Worm (Caenorhabditis elegans) whole organism, L4 larva: ENCODE measurements around the gene plx-2.

Source experiments
- D1046.2 ChIP-seq: fragments of 200-800 bp; sonication (Bioruptor generic); IDR thresholded peaks from 2 replicates; pipeline ENCODE4 v1.3.6; 2022; ENCODE audit warnings: missing genetic modification characterization, missing compliant biosample characterization
- F10B5.3 ChIP-seq: sonication (generic microtip); optimal IDR thresholded peaks from 2 replicates; lab custom pipeline; 2016; ENCODE audit warnings: mild to moderate bottlenecking, missing genetic modification characterization, missing compliant biosample characterization
- Y105C5A.15 ChIP-seq: fragments of 200-800 bp; sonication (Bioruptor generic); IDR thresholded peaks from 2 replicates; pipeline ENCODE4 v1.3.6; 2022; ENCODE audit warnings: missing genetic modification characterization, missing compliant biosample characterization
- ZK337.2 ChIP-seq: fragments of 200-800 bp; sonication (Bioruptor generic); IDR thresholded peaks from 2 replicates; pipeline ENCODE4 v1.3.6; 2022; ENCODE audit warnings: missing genetic modification reagents, missing genetic modification characterization, missing compliant biosample characterization
- aha-1 ChIP-seq: fragments of 150-350 bp; peaks from one replicate; lab custom pipeline; 2014; ENCODE audit warnings: missing biosample characterization, missing genetic modification characterization
- arid-1 ChIP-seq: fragments of 200-800 bp; sonication (Bioruptor generic); conservative IDR thresholded peaks from 2 replicates; pipeline ENCODE4 v1.3.6; 2022; ENCODE audit warnings: missing genetic modification reagents, missing genetic modification characterization, missing compliant biosample characterization
- attf-4 ChIP-seq: sonication (generic microtip); optimal IDR thresholded peaks from 3 replicates; lab custom pipeline; 2017; ENCODE audit warnings: missing biosample characterization, missing genetic modification characterization
- ceh-32 ChIP-seq: sonication (generic microtip); optimal IDR thresholded peaks from 2 replicates; lab custom pipeline; 2016; ENCODE audit warnings: mild to moderate bottlenecking, missing genetic modification characterization, missing compliant biosample characterization; ENCODE audit not compliant: poor library complexity
- ceh-82 ChIP-seq: sonication (generic microtip); optimal IDR thresholded peaks from 2 replicates; lab custom pipeline; 2017; ENCODE audit warnings: missing biosample characterization, missing genetic modification characterization
- cey-2 ChIP-seq: sonication (generic microtip); optimal IDR thresholded peaks from 3 replicates; lab custom pipeline; 2017; ENCODE audit warnings: missing genetic modification characterization, mild to moderate bottlenecking, missing compliant biosample characterization, antibody characterized with exemption, borderline replicate concordance; ENCODE audit not compliant: insufficient read depth
- daf-16 ChIP-seq, 3 experiments: sonication (generic microtip); optimal IDR thresholded peaks; 2 replicates each; lab custom pipeline; 2016 to 2017; ENCODE audit warnings: missing genetic modification characterization in 3 of 3, missing genetic modification reagents in 3 of 3, mild to moderate bottlenecking in 2 of 3, missing compliant biosample characterization in 2 of 3, missing biosample characterization in 1 of 3, moderate library complexity in 1 of 3
- dmd-6 ChIP-seq: fragments of 200-800 bp; sonication (Bioruptor generic); IDR thresholded peaks from 2 replicates; pipeline ENCODE4 v1.3.6; 2022; ENCODE audit warnings: missing genetic modification reagents, missing genetic modification characterization, missing compliant biosample characterization
- dmd-8 ChIP-seq: fragments of 200-800 bp; sonication (Bioruptor generic); IDR thresholded peaks from 2 replicates; pipeline ENCODE4 v1.3.6; 2022; ENCODE audit warnings: missing genetic modification characterization, missing compliant biosample characterization
- duxl-1 ChIP-seq: sonication (generic microtip); optimal IDR thresholded peaks from 2 replicates; lab custom pipeline; 2016; ENCODE audit warnings: mild to moderate bottlenecking, missing genetic modification characterization, moderate library complexity, missing compliant biosample characterization; ENCODE audit not compliant: poor library complexity
- hif-1 ChIP-seq, 2 experiments: sonication (generic microtip); optimal IDR thresholded peaks; 2 replicates each; lab custom pipeline; 2016 to 2017; ENCODE audit warnings: missing compliant biosample characterization in 2 of 2, missing genetic modification characterization in 2 of 2, missing genetic modification reagents in 2 of 2, missing genotype in 2 of 2, mild to moderate bottlenecking in 1 of 2
- lim-7 ChIP-seq: fragments of 200-800 bp; sonication (Bioruptor generic); IDR thresholded peaks from 2 replicates; pipeline ENCODE4 v1.3.6; 2022; ENCODE audit warnings: missing genetic modification characterization, missing compliant biosample characterization
- lin-1 ChIP-seq: fragments of 200-800 bp; sonication (Bioruptor generic); IDR thresholded peaks from 2 replicates; pipeline ENCODE4 v1.3.6; 2022; ENCODE audit warnings: missing genetic modification reagents, missing genetic modification characterization, missing compliant biosample characterization
- lin-29 ChIP-seq: fragments of 200-800 bp; sonication (Bioruptor generic); IDR thresholded peaks from 2 replicates; pipeline ENCODE4 v1.3.6; 2022; ENCODE audit warnings: missing genetic modification reagents, missing genetic modification characterization, missing compliant biosample characterization
- lin-38 ChIP-seq: fragments of 200-800 bp; sonication (Bioruptor generic); IDR thresholded peaks from 2 replicates; pipeline ENCODE4 v1.3.6; 2022; ENCODE audit warnings: missing genetic modification reagents, missing genetic modification characterization, missing compliant biosample characterization
- lin-39 ChIP-seq: fragments of 150-350 bp; optimal IDR thresholded peaks from 2 replicates; lab custom pipeline; 2014; ENCODE audit warnings: missing biosample characterization, missing genetic modification reagents, missing genetic modification characterization
- lsy-2 ChIP-seq, 2 experiments: fragments of 150-350 bp in 1 of 2; sonication (generic microtip) in 1 of 2; optimal IDR thresholded peaks; 2 replicates each; lab custom pipeline; 2014 to 2017; ENCODE audit warnings: missing biosample characterization in 2 of 2, missing genetic modification characterization in 2 of 2
- madf-9 ChIP-seq: fragments of 200-800 bp; sonication (Bioruptor generic); conservative IDR thresholded peaks from 2 replicates; pipeline ENCODE4 v1.3.6; 2022; ENCODE audit warnings: missing genetic modification reagents, missing genetic modification characterization, missing compliant biosample characterization
- mdt-29 ChIP-seq: fragments of 200-800 bp; sonication (Bioruptor generic); IDR thresholded peaks from 2 replicates; pipeline ENCODE4 v1.3.6; 2022; ENCODE audit warnings: missing genetic modification reagents, missing genetic modification characterization, missing compliant biosample characterization
- mep-1 ChIP-seq: fragments of 150-350 bp; sonication (generic microtip); optimal IDR thresholded peaks from 3 replicates; lab custom pipeline; 2014; ENCODE audit warnings: missing biosample characterization, missing genetic modification characterization
- mes-2 ChIP-seq: sonication (generic microtip); optimal IDR thresholded peaks from 2 replicates; lab custom pipeline; 2016; ENCODE audit warnings: missing genotype, mild to moderate bottlenecking, missing genetic modification characterization, missing compliant biosample characterization; ENCODE audit not compliant: poor library complexity, severe bottlenecking
- mxl-2 ChIP-seq: fragments of 200-800 bp; sonication (Bioruptor generic); conservative IDR thresholded peaks from 2 replicates; pipeline ENCODE4 v1.3.6; 2022; ENCODE audit warnings: missing genetic modification reagents, missing genetic modification characterization, missing compliant biosample characterization
- nhr-10 ChIP-seq: fragments of 150-350 bp; optimal IDR thresholded peaks from 2 replicates; lab custom pipeline; 2014; ENCODE audit warnings: missing biosample characterization, missing genetic modification characterization
- nhr-11 ChIP-seq: fragments of 150-350 bp; optimal IDR thresholded peaks from 2 replicates; lab custom pipeline; 2014; ENCODE audit warnings: missing biosample characterization, missing genetic modification characterization
- nhr-25 ChIP-seq: sonication (generic microtip); optimal IDR thresholded peaks from 2 replicates; lab custom pipeline; 2017; ENCODE audit warnings: missing genetic modification characterization, mild to moderate bottlenecking, missing compliant biosample characterization, antibody characterized with exemption, moderate library complexity, borderline replicate concordance; ENCODE audit not compliant: insufficient read depth
- nhr-28 ChIP-seq: fragments of 150-350 bp; optimal IDR thresholded peaks from 2 replicates; lab custom pipeline; 2014; ENCODE audit warnings: missing biosample characterization, missing genetic modification characterization
- nhr-41 ChIP-seq: fragments of 200-800 bp; sonication (Bioruptor generic); IDR thresholded peaks from 2 replicates; pipeline ENCODE4 v1.3.6; 2022; ENCODE audit warnings: missing genetic modification reagents, missing genetic modification characterization, missing compliant biosample characterization
- nhr-48 ChIP-seq: sonication (generic microtip); optimal IDR thresholded peaks from 2 replicates; lab custom pipeline; 2016; ENCODE audit warnings: mild to moderate bottlenecking, missing genetic modification characterization, missing compliant biosample characterization
- nhr-6 ChIP-seq: fragments of 150-350 bp; optimal IDR thresholded peaks from 2 replicates; lab custom pipeline; 2014; ENCODE audit warnings: missing biosample characterization, missing genetic modification characterization
- nhr-76 ChIP-seq: fragments of 150-350 bp; optimal IDR thresholded peaks from 2 replicates; lab custom pipeline; 2014; ENCODE audit warnings: missing biosample characterization, missing genetic modification characterization
- php-3 ChIP-seq: fragments of 200-800 bp; sonication (Bioruptor generic); IDR thresholded peaks from 2 replicates; pipeline ENCODE4 v1.3.6; 2022; ENCODE audit warnings: missing genetic modification reagents, missing genetic modification characterization, missing compliant biosample characterization
- pqm-1 ChIP-seq: sonication (generic microtip); optimal IDR thresholded peaks from 2 replicates; lab custom pipeline; 2017; ENCODE audit warnings: missing biosample characterization, missing genetic modification characterization
- rbr-2 ChIP-seq: sonication (generic microtip); optimal IDR thresholded peaks from 2 replicates; lab custom pipeline; 2016; ENCODE audit warnings: missing genotype, missing genetic modification characterization, missing compliant biosample characterization
- saeg-2 ChIP-seq: fragments of 200-800 bp; sonication (Bioruptor generic); IDR thresholded peaks from 2 replicates; pipeline ENCODE4 v1.3.6; 2022; ENCODE audit warnings: missing genetic modification reagents, missing genetic modification characterization, missing compliant biosample characterization
- set-16 ChIP-seq: fragments of 200-800 bp; sonication (Bioruptor generic); IDR thresholded peaks from 2 replicates; pipeline ENCODE4 v1.3.6; 2022; ENCODE audit warnings: missing genetic modification reagents, missing genetic modification characterization, missing compliant biosample characterization
- skn-1 ChIP-seq: fragments of 150-350 bp; optimal IDR thresholded peaks from 2 replicates; lab custom pipeline; 2014; ENCODE audit warnings: missing biosample characterization, missing genetic modification characterization
- snpc-1.2 ChIP-seq: fragments of 200-800 bp; sonication (Bioruptor generic); IDR thresholded peaks from 2 replicates; pipeline ENCODE4 v1.3.6; 2022; ENCODE audit warnings: missing genetic modification reagents, missing genetic modification characterization, missing compliant biosample characterization
- spr-3 ChIP-seq: fragments of 200-800 bp; sonication (Bioruptor generic); optimal IDR thresholded peaks from 2 replicates; lab custom pipeline; 2018; ENCODE audit warnings: mild to moderate bottlenecking, missing genetic modification characterization, missing compliant biosample characterization
- unc-130 ChIP-seq: sonication (generic microtip); optimal IDR thresholded peaks from 2 replicates; lab custom pipeline; 2016; ENCODE audit warnings: missing genetic modification reagents, missing genetic modification characterization, missing compliant biosample characterization
- unc-39 ChIP-seq: sonication (generic microtip); optimal IDR thresholded peaks from 2 replicates; lab custom pipeline; 2017; ENCODE audit warnings: missing biosample characterization, missing genetic modification characterization
- vab-7 ChIP-seq: fragments of 200-800 bp; sonication (Bioruptor generic); IDR thresholded peaks from 2 replicates; pipeline ENCODE4 v1.3.6; 2022; ENCODE audit warnings: missing genetic modification reagents, missing genetic modification characterization, missing compliant biosample characterization
- zfp-2 ChIP-seq: sonication (generic microtip); optimal IDR thresholded peaks from 2 replicates; lab custom pipeline; 2016; ENCODE audit warnings: mild to moderate bottlenecking, missing genetic modification characterization, missing compliant biosample characterization
- zip-11 ChIP-seq: fragments of 200-800 bp; sonication (Bioruptor generic); IDR thresholded peaks from 2 replicates; pipeline ENCODE4 v1.3.6; 2022; ENCODE audit warnings: missing genetic modification characterization, missing compliant biosample characterization
- zip-2 ChIP-seq: fragments of 150-350 bp; optimal IDR thresholded peaks from 2 replicates; lab custom pipeline; 2014; ENCODE audit warnings: missing biosample characterization, missing genetic modification characterization

The plx-2 gene

DNA sequence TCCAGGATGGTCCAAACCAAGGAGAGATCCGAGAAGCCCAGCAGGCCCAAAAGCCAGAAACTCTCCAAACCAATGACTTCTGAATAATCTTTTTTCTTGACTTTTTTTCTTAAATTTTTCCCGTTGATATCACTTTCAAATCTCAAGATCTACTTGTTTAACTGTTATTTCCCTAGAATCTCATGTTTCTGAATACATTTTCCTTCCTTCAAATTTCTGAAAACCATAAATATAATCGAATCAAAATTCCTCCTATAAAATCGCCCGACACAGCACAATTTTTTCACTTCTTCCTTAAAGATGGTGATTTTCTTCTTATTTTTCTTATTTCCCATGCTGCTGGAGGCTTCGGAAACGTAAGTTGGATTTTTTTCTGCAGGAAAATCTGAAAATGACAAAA is 36.5 kb downstream of the plx-2 start, which contains the start of gene F26H11.8:
Gene F26H11.8, plus strand, starts transcription at position 301 of the 400 bp plus-strand sequence.
- TF ChIP-seq cey-2 (tag; lab: Kevin White, UChicago) (no peak), aha-1 (tag; lab: Kevin White, UChicago) (peak; percentile 64), nhr-6 (tag; lab: Kevin White, UChicago) (no peak), lsy-2 (tag; optimal IDR thresholded peaks at IDR 0.05; lab: Kevin White, UChicago) (no peak), nhr-76 (no peak)

DNA sequence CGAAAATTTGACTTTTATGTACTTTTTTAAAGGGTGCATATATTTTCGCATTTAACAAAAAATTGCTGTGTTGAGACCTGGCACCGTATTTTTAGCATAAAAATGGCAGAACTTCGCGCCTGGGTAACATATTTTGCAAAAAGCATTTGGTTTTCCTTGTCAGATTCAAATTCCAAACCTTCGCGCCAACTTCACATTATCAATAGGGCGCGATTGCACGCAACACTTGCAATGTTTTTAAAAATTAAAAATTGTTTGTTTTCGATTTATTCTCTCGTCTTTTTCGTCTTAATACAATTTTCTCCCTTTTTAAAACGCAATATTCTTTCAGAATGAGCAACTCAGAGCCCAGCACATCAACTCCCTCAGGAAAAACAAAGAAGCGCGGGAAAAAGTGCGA is 41.0 kb downstream of the plx-2 start, which contains the start of gene mes-2:
Gene mes-2, plus strand, starts transcription at position 330 of the 400 bp plus-strand sequence.
- TF ChIP-seq lin-38 (peak; percentile 99), lin-39 (tag; lab: Kevin White, UChicago) (no peak), aha-1 (tag; lab: Kevin White, UChicago) (peak; percentile 50), mdt-29 (GFP tag; lab: Robert Waterston, UW) (no peak), pqm-1 (tag; lab: Kevin White, UChicago) (no peak), lim-7 (GFP tag; lab: Robert Waterston, UW) (no peak), skn-1 (tag; lab: Kevin White, UChicago) (no peak), nhr-48 (tag; lab: Kevin White, UChicago) (no peak), snpc-1.2 (GFP tag; lab: Robert Waterston, UW) (no peak), zfp-2 (tag; lab: Kevin White, UChicago) (no peak), unc-130 (GFP tag; lab: Kevin White, UChicago) (peak; percentile 16), hif-1 (tag; optimal IDR thresholded peaks at IDR 0.05; lab: Kevin White, UChicago) (peak in 1 of 2 experiments; percentile 46), lin-29 (no peak), saeg-2 (GFP tag; lab: Robert Waterston, UW) (no peak), nhr-10 (tag; lab: Kevin White, UChicago) (no peak), mep-1 (tag; lab: Kevin White, UChicago) (no peak), arid-1 (GFP tag; lab: Robert Waterston, UW) (0 out of 2 replicates have a peak, but pooled peaks have one; percentile 19), D1046.2 (GFP tag; lab: Robert Waterston, UW) (no peak), vab-7 (GFP tag; lab: Robert Waterston, UW) (no peak), nhr-11 (tag; lab: Kevin White, UChicago) (peak; percentile 33), nhr-41 (GFP tag; lab: Robert Waterston, UW) (no peak), zip-2 (tag; lab: Kevin White, UChicago) (peak; percentile 28), rbr-2 (tag; lab: Kevin White, UChicago) (peak; percentile 63), nhr-28 (tag; lab: Kevin White, UChicago) (peak; percentile 28), zip-11 (GFP tag; lab: Robert Waterston, UW) (no peak), ceh-32 (tag; lab: Kevin White, UChicago) (no peak), ZK337.2 (GFP tag; lab: Robert Waterston, UW) (no peak), lin-1 (no peak), dmd-8 (GFP tag; lab: Robert Waterston, UW) (no peak), set-16 (no peak), ceh-82 (tag; lab: Kevin White, UChicago) (no peak), Y105C5A.15 (GFP tag; lab: Robert Waterston, UW) (no peak), php-3 (GFP tag; lab: Robert Waterston, UW) (0 out of 2 replicates have a peak, but pooled peaks have one; percentile 10), mxl-2 (GFP tag; lab: Robert Waterston, UW) (no peak), madf-9 (GFP tag; lab: Robert Waterston, UW) (no peak), mes-2 (tag; lab: Kevin White, UChicago) (peak; percentile 99), attf-4 (tag; lab: Kevin White, UChicago) (no peak), dmd-6 (GFP tag; lab: Robert Waterston, UW) (peak; percentile 34), spr-3 (GFP tag; lab: Kevin White, UChicago) (no peak), F10B5.3 (no peak), cey-2 (tag; lab: Kevin White, UChicago) (no peak), daf-16 (GFP tag; optimal IDR thresholded peaks at IDR 0.05; lab: Kevin White, UChicago) (peak in 1 of 2 experiments; percentile 8), daf-16 (tag; optimal IDR thresholded peaks at IDR 0.05; lab: Kevin White, UChicago) (peak; percentile 64), nhr-25 (tag; lab: Kevin White, UChicago) (no peak), unc-39 (no peak), duxl-1 (tag; lab: Kevin White, UChicago) (no peak)
